Fruit fly (Drosophila melanogaster) whole organism, embryonic: ENCODE measurements around the gene CstF50.

Experiments
- Abd-B ChIP-seq: fragments of 200-800 bp; sonication (Bioruptor generic); optimal IDR thresholded peaks from 2 replicates; lab custom pipeline; 2018; ENCODE audit warnings: missing biosample characterization, mild to moderate bottlenecking, missing genetic modification characterization, moderate library complexity
- Asciz ChIP-seq: fragments of 200-800 bp; sonication (Bioruptor generic); optimal IDR thresholded peaks from 2 replicates; lab custom pipeline; 2017; ENCODE audit warnings: missing biosample characterization, mild to moderate bottlenecking, missing genetic modification characterization, missing genetic modification reagents
- BEAF-32 ChIP-seq: fragments of 200-800 bp; sonication (Bioruptor generic); optimal IDR thresholded peaks from 3 replicates; lab custom pipeline; 2017; ENCODE audit warnings: missing biosample characterization, missing genetic modification characterization, mild to moderate bottlenecking, moderate library complexity, missing genetic modification reagents
- Bgb ChIP-seq: fragments of 200-800 bp; sonication (Bioruptor generic); IDR thresholded peaks from 2 replicates; pipeline ENCODE4 v1.3.6; 2022; ENCODE audit warnings: missing biosample characterization, missing genetic modification characterization; ENCODE audit not compliant: partially characterized antibody
- CG10267 ChIP-seq: fragments of 200-800 bp; sonication (Bioruptor generic); optimal IDR thresholded peaks from 2 replicates; lab custom pipeline; 2018; ENCODE audit warnings: missing biosample characterization, mild to moderate bottlenecking, missing genetic modification characterization, moderate library complexity
- CG10462 ChIP-seq: fragments of 200-800 bp; sonication (Bioruptor generic); optimal IDR thresholded peaks from 2 replicates; lab custom pipeline; 2016; ENCODE audit warnings: missing biosample characterization, missing genetic modification characterization
- CG16813 ChIP-seq: fragments of 200-800 bp; sonication (Bioruptor generic); IDR thresholded peaks from 3 replicates; pipeline ENCODE4 v1.3.6; 2022; ENCODE audit warnings: missing biosample characterization, missing genetic modification characterization; ENCODE audit not compliant: partially characterized antibody
- CG16863 ChIP-seq: fragments of 200-800 bp; sonication (Bioruptor generic); optimal IDR thresholded peaks from 3 replicates; lab custom pipeline; 2016; ENCODE audit warnings: missing biosample characterization, missing genetic modification characterization
- CG2120 ChIP-seq: fragments of 200-800 bp; sonication (Bioruptor generic); optimal IDR thresholded peaks from 3 replicates; lab custom pipeline; 2016; ENCODE audit warnings: missing biosample characterization, missing genetic modification characterization
- CG2712 ChIP-seq: fragments of 200-800 bp; optimal IDR thresholded peaks from 3 replicates; lab custom pipeline; 2019; ENCODE audit warnings: missing biosample characterization, mild to moderate bottlenecking, missing genetic modification characterization, moderate library complexity
- CG30431 ChIP-seq: fragments of 200-800 bp; sonication (Bioruptor generic); optimal IDR thresholded peaks from 2 replicates; lab custom pipeline; 2017; ENCODE audit warnings: missing biosample characterization, missing genetic modification characterization
- CG31388 ChIP-seq: fragments of 200-800 bp; sonication (Bioruptor generic); optimal IDR thresholded peaks from 2 replicates; lab custom pipeline; 2016; ENCODE audit warnings: missing biosample characterization, missing genetic modification characterization
- CG32532 ChIP-seq: fragments of 200-800 bp; sonication (Bioruptor generic); IDR thresholded peaks from 2 replicates; pipeline ENCODE4 v1.3.6; 2022; ENCODE audit warnings: missing biosample characterization, missing genetic modification characterization
- CG34422 ChIP-seq: fragments of 200-800 bp; sonication (Bioruptor generic); IDR thresholded peaks from 3 replicates; pipeline ENCODE4 v1.3.6; 2022; ENCODE audit warnings: missing biosample characterization, missing genetic modification characterization
- CG3838 ChIP-seq: fragments of 200-800 bp; sonication (Bioruptor generic); optimal IDR thresholded peaks from 3 replicates; lab custom pipeline; 2016; ENCODE audit warnings: missing biosample characterization, missing genetic modification characterization
- CG42726 ChIP-seq: fragments of 200-800 bp; sonication (Bioruptor generic); IDR thresholded peaks from 2 replicates; pipeline ENCODE4 v1.3.6; 2022; ENCODE audit warnings: missing biosample characterization, missing genetic modification characterization; ENCODE audit not compliant: partially characterized antibody
- CG4404 ChIP-seq: fragments of 200-800 bp; sonication (Bioruptor generic); IDR thresholded peaks from 2 replicates; pipeline ENCODE4 v1.3.6; 2022; ENCODE audit warnings: missing biosample characterization, missing genetic modification characterization
- CG5953 ChIP-seq: fragments of 200-800 bp; sonication (Bioruptor generic); IDR thresholded peaks from 2 replicates; pipeline ENCODE4 v1.3.6; 2022; ENCODE audit warnings: missing biosample characterization, missing genetic modification characterization
- CG7745 ChIP-seq: fragments of 200-800 bp; sonication (Bioruptor generic); optimal IDR thresholded peaks from 2 replicates; lab custom pipeline; 2018; ENCODE audit warnings: missing biosample characterization, mild to moderate bottlenecking, missing genetic modification characterization, moderate library complexity
- CG7786 ChIP-seq: fragments of 200-800 bp; sonication (Bioruptor generic); optimal IDR thresholded peaks from 2 replicates; lab custom pipeline; 2016; ENCODE audit warnings: missing biosample characterization, missing genetic modification characterization
- CG8924 ChIP-seq: fragments of 200-800 bp; optimal IDR thresholded peaks from 3 replicates; lab custom pipeline; 2019; ENCODE audit warnings: missing biosample characterization, mild to moderate bottlenecking, missing genetic modification characterization, moderate library complexity
- Dad ChIP-seq: fragments of 200-800 bp; sonication (Bioruptor generic); optimal IDR thresholded peaks from 3 replicates; lab custom pipeline; 2016; ENCODE audit warnings: missing biosample characterization, missing genetic modification characterization
- Max ChIP-seq: fragments of 200-800 bp; sonication (Bioruptor generic); optimal IDR thresholded peaks from 2 replicates; lab custom pipeline; 2016; ENCODE audit warnings: missing biosample characterization, mild to moderate bottlenecking, missing genetic modification characterization
- NC2α ChIP-seq: fragments of 200-800 bp; sonication (Bioruptor generic); optimal IDR thresholded peaks from 2 replicates; lab custom pipeline; 2016; ENCODE audit warnings: missing biosample characterization, missing genetic modification characterization
- NC2β ChIP-seq: fragments of 200-800 bp; sonication (Bioruptor generic); optimal IDR thresholded peaks from 2 replicates; lab custom pipeline; 2016; ENCODE audit warnings: missing biosample characterization, missing genetic modification characterization
- Nf-YB ChIP-seq: fragments of 200-800 bp; sonication (Bioruptor generic); optimal IDR thresholded peaks from 3 replicates; lab custom pipeline; 2019; ENCODE audit warnings: missing biosample characterization, mild to moderate bottlenecking, missing genetic modification characterization, moderate library complexity
- NfI ChIP-seq: fragments of 200-800 bp; sonication (Bioruptor generic); optimal IDR thresholded peaks from 3 replicates; lab custom pipeline; 2018; ENCODE audit warnings: missing biosample characterization, mild to moderate bottlenecking, missing genetic modification characterization, moderate library complexity
- Rx ChIP-seq: fragments of 200-800 bp; sonication (Bioruptor generic); IDR thresholded peaks from 2 replicates; pipeline ENCODE4 v1.3.6; 2022; ENCODE audit warnings: missing biosample characterization, missing genetic modification characterization
- Scr ChIP-seq: fragments of 200-800 bp; sonication (Bioruptor generic); IDR thresholded peaks from 2 replicates; pipeline ENCODE4 v1.3.6; 2022; ENCODE audit warnings: missing biosample characterization, missing genetic modification characterization; ENCODE audit not compliant: partially characterized antibody
- YL-1 ChIP-seq: fragments of 200-800 bp; sonication (Bioruptor generic); optimal IDR thresholded peaks from 3 replicates; lab custom pipeline; 2017; ENCODE audit warnings: missing biosample characterization, mild to moderate bottlenecking, missing genetic modification characterization
- cad ChIP-seq: fragments of >200 bp; optimal IDR thresholded peaks from 2 replicates; lab custom pipeline; 2017; ENCODE audit warnings: missing biosample characterization, missing genetic modification characterization
- caup ChIP-seq: fragments of 200-800 bp; sonication (Bioruptor generic); optimal IDR thresholded peaks from 3 replicates; lab custom pipeline; 2017; ENCODE audit warnings: missing biosample characterization, mild to moderate bottlenecking, missing genetic modification characterization, moderate library complexity; ENCODE audit not compliant: severe bottlenecking
- chif ChIP-seq, 2 experiments: fragments of 200-800 bp; sonication (Bioruptor generic); optimal IDR thresholded peaks; 3 replicates each; lab custom pipeline; 2016; ENCODE audit warnings: missing biosample characterization in 2 of 2, missing genetic modification characterization in 2 of 2
- chinmo ChIP-seq: fragments of 200-800 bp; sonication (Bioruptor generic); IDR thresholded peaks from 4 replicates; pipeline ENCODE4 v1.3.6; 2022; ENCODE audit warnings: missing biosample characterization, missing genetic modification characterization; ENCODE audit not compliant: partially characterized antibody
- dpn ChIP-seq, 2 experiments: fragments of 200-800 bp; sonication (Bioruptor generic); optimal IDR thresholded peaks; 3 replicates each; lab custom pipeline; 2016; ENCODE audit warnings: missing biosample characterization in 2 of 2, missing genetic modification characterization in 2 of 2
- fd64A ChIP-seq: fragments of 200-800 bp; sonication (Bioruptor generic); optimal IDR thresholded peaks from 3 replicates; lab custom pipeline; 2018; ENCODE audit warnings: missing biosample characterization, mild to moderate bottlenecking, missing genetic modification characterization
- gce ChIP-seq: fragments of 200-800 bp; sonication (Bioruptor generic); IDR thresholded peaks from 3 replicates; pipeline ENCODE4 v1.3.6; 2022; ENCODE audit warnings: missing biosample characterization, missing genetic modification characterization
- gfzf ChIP-seq: fragments of 200-800 bp; sonication (Bioruptor generic); optimal IDR thresholded peaks from 2 replicates; lab custom pipeline; 2016; ENCODE audit warnings: missing biosample characterization, mild to moderate bottlenecking, missing genetic modification characterization, moderate library complexity
- grau ChIP-seq: fragments of 200-800 bp; optimal IDR thresholded peaks from 3 replicates; lab custom pipeline; 2019; ENCODE audit warnings: missing biosample characterization, mild to moderate bottlenecking, missing genetic modification characterization, moderate library complexity
- hbn ChIP-seq: fragments of 200-800 bp; sonication (Bioruptor generic); IDR thresholded peaks from 2 replicates; pipeline ENCODE4 v1.3.6; 2022; ENCODE audit warnings: missing biosample characterization, missing genetic modification characterization; ENCODE audit not compliant: partially characterized antibody
- klu ChIP-seq: fragments of 200-800 bp; sonication (Bioruptor generic); IDR thresholded peaks from 2 replicates; pipeline ENCODE4 v1.3.6; 2022; ENCODE audit warnings: missing biosample characterization, missing genetic modification characterization
- psq ChIP-seq: fragments of 200-800 bp; sonication (Bioruptor generic); optimal IDR thresholded peaks from 2 replicates; lab custom pipeline; 2017; ENCODE audit warnings: missing biosample characterization, missing genetic modification characterization
- rib ChIP-seq: fragments of 200-800 bp; sonication (Bioruptor generic); IDR thresholded peaks from 2 replicates; pipeline ENCODE4 v1.3.6; 2022; ENCODE audit warnings: missing biosample characterization, missing genetic modification characterization
- schlank ChIP-seq: fragments of 200-800 bp; sonication (Bioruptor generic); optimal IDR thresholded peaks from 2 replicates; lab custom pipeline; 2018; ENCODE audit warnings: missing biosample characterization, mild to moderate bottlenecking, missing genetic modification characterization
- sisA ChIP-seq: fragments of 200-800 bp; sonication (Bioruptor generic); IDR thresholded peaks from 2 replicates; pipeline ENCODE4 v1.3.6; 2022; ENCODE audit warnings: missing biosample characterization, missing genetic modification characterization
- sqz ChIP-seq: fragments of 200-800 bp; sonication (Bioruptor generic); optimal IDR thresholded peaks from 3 replicates; lab custom pipeline; 2018; ENCODE audit warnings: missing biosample characterization, mild to moderate bottlenecking, missing genetic modification characterization
- stc ChIP-seq: fragments of 200-800 bp; sonication (Bioruptor generic); IDR thresholded peaks from 2 replicates; pipeline ENCODE4 v1.3.6; 2022; ENCODE audit warnings: missing biosample characterization, missing genetic modification characterization
- tna ChIP-seq: fragments of 200-800 bp; sonication (Bioruptor generic); IDR thresholded peaks from 2 replicates; pipeline ENCODE4 v1.3.6; 2022; ENCODE audit warnings: missing biosample characterization, missing genetic modification characterization; ENCODE audit not compliant: partially characterized antibody
- ttk ChIP-seq: fragments of 200-800 bp; sonication (Bioruptor generic); IDR thresholded peaks from 2 replicates; pipeline ENCODE4 v2.1.2; 2022; ENCODE audit warnings: missing biosample characterization, missing genetic modification characterization
- vfl ChIP-seq: fragments of 200-800 bp; sonication (Bioruptor generic); optimal IDR thresholded peaks from 2 replicates; lab custom pipeline; 2016; ENCODE audit warnings: missing biosample characterization, missing genetic modification characterization

CstF50 gene

DNA sequence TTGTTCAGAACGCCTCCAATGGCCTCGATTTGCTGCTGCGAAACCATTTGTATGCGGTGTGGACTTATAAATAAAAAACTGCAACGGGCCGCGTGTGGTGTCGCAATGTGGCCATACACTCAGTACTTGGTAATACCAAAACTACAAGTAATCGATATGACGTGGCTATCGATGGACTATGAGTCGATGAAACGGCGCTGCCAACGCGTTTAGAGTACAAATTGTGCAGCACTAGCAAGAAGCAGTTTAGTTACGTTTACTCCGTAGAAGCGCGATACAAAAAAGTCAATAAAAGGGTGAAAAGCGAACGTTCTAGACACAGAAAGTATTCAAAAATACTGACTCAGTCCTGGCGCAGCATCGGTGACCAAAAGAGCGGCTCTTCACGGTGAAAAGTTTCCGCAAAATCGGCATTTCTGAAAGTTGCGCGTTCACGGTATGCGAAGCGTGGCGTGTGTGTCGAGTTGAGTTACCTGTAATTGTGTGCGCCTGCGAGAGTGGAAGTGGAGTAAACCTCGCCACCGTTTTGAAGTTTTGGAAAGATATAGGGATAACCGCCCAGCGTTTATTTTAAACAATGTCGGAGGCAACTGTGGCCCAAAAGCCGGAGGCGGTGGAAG, 10.8 kb upstream of the CstF50 start, which contains the start of the genes nero and CG1910 (continued):
- TF ChIP-seq CG34422 (GFP tag; lab: Robert Waterston, UW): no peak
- TF ChIP-seq vfl (GFP tag; lab: Kevin White, UChicago): peak; percentile 1
- no peak for TF ChIP-seq NfI (GFP tag; lab: Kevin White, UChicago)
- TF ChIP-seq Bgb: no peak
- TF ChIP-seq CG10267 (tag; lab: Kevin White, UChicago): peak; percentile 85
- TF ChIP-seq CG3838 (GFP tag; lab: Kevin White, UChicago): no peak
- TF ChIP-seq CG42726 (GFP tag; lab: Robert Waterston, UW): no peak
- peak; percentile 12 for TF ChIP-seq Nf-YB
- TF ChIP-seq Dad (GFP tag; lab: Kevin White, UChicago): no peak
- TF ChIP-seq Scr (GFP tag; lab: Robert Waterston, UW): no peak
- no peak for TF ChIP-seq NC2α (GFP tag; lab: Kevin White, UChicago)
- peak; percentile 34 for TF ChIP-seq grau (tag; lab: Kevin White, UChicago)
- no peak for TF ChIP-seq psq (GFP tag; lab: Kevin White, UChicago)
- TF ChIP-seq rib: no peak
- TF ChIP-seq CG16863 (GFP tag; lab: Kevin White, UChicago): no peak
- no peak for TF ChIP-seq gce (GFP tag; lab: Robert Waterston, UW)
- TF ChIP-seq CG32532 (GFP tag; lab: Robert Waterston, UW): no peak
- no peak for TF ChIP-seq Abd-B (GFP tag; lab: Kevin White, UChicago)
- TF ChIP-seq CG5953: no peak
- no peak for TF ChIP-seq CG10462
- no peak for TF ChIP-seq CG8924 (tag; lab: Kevin White, UChicago)
- TF ChIP-seq chinmo: no peak
- peak; percentile 51 for TF ChIP-seq Max
- TF ChIP-seq CG4404: no peak
- no peak for TF ChIP-seq CG30431 (GFP tag; lab: Kevin White, UChicago)
- no peak for TF ChIP-seq ttk (GFP tag; lab: Robert Waterston, UW)
- no peak for TF ChIP-seq CG31388 (GFP tag; lab: Kevin White, UChicago)
- TF ChIP-seq tna (GFP tag; lab: Robert Waterston, UW): no peak
- peak; percentile 16 for TF ChIP-seq CG7786 (GFP tag; lab: Kevin White, UChicago)
- TF ChIP-seq Rx: no peak
- peak; percentile 92 for TF ChIP-seq gfzf (GFP tag; lab: Kevin White, UChicago)
- TF ChIP-seq caup (GFP tag; lab: Kevin White, UChicago): no peak
- TF ChIP-seq NC2β (GFP tag; lab: Kevin White, UChicago): peak; percentile 36
- no peak for TF ChIP-seq fd64A (GFP tag; lab: Kevin White, UChicago)
- TF ChIP-seq dpn (GFP tag; optimal IDR thresholded peaks at IDR 0.05; lab: Kevin White, UChicago): peak in 1 of 2 experiments; percentile 39
- TF ChIP-seq sisA (GFP tag; lab: Robert Waterston, UW): no peak
- TF ChIP-seq CG16813 (GFP tag; lab: Robert Waterston, UW): no peak
- TF ChIP-seq YL-1: peak; percentile 17
- TF ChIP-seq hbn (GFP tag; lab: Robert Waterston, UW): no peak
- no peak for TF ChIP-seq CG7745 (tag; lab: Kevin White, UChicago)
- TF ChIP-seq klu (GFP tag; lab: Robert Waterston, UW): no peak
- TF ChIP-seq BEAF-32 (GFP tag; lab: Kevin White, UChicago): peak; percentile 92
- no peak for TF ChIP-seq Asciz (GFP tag; lab: Kevin White, UChicago)
- no peak for TF ChIP-seq stc (GFP tag; lab: Robert Waterston, UW)
- TF ChIP-seq CG2712 (tag; lab: Kevin White, UChicago): peak; percentile 50
- TF ChIP-seq cad (GFP tag; lab: Kevin White, UChicago): no peak
- no peak for TF ChIP-seq schlank (tag; lab: Kevin White, UChicago)
- peak; percentile 6 for TF ChIP-seq CG2120 (GFP tag; lab: Kevin White, UChicago)
- peak; percentile 31 for TF ChIP-seq sqz (GFP tag; lab: Kevin White, UChicago)
- TF ChIP-seq chif (GFP tag; optimal IDR thresholded peaks at IDR 0.05; lab: Kevin White, UChicago): no peak
